Worm (Caenorhabditis elegans) whole organism, mixed stage, embryonic: Measurements from ENCODE around the gene alh-12.

Experiments
- M03D4.4 ChIP-seq: sonication (generic microtip); optimal IDR thresholded peaks from 2 replicates; lab custom pipeline; 2017; ENCODE audit warnings: mild to moderate bottlenecking, missing genetic modification characterization, missing compliant biosample characterization
- bed-3 ChIP-seq: fragments of 200-800 bp; sonication (Bioruptor generic); optimal IDR thresholded peaks from 3 replicates; lab custom pipeline; 2018; ENCODE audit warnings: mild to moderate bottlenecking, missing genetic modification characterization, moderate library complexity, missing compliant biosample characterization
- blmp-1 ChIP-seq: fragments of 150-350 bp; optimal IDR thresholded peaks from 2 replicates; lab custom pipeline; 2014; ENCODE audit warnings: missing biosample characterization, missing genetic modification characterization
- ceh-39 ChIP-seq: fragments of 150-350 bp; optimal IDR thresholded peaks from 2 replicates; lab custom pipeline; 2014; ENCODE audit warnings: missing biosample characterization, missing genetic modification characterization
- ceh-43 ChIP-seq: fragments of 200-800 bp; sonication (Bioruptor generic); optimal IDR thresholded peaks from 2 replicates; lab custom pipeline; 2018; ENCODE audit warnings: mild to moderate bottlenecking, missing genetic modification characterization, moderate library complexity, missing compliant biosample characterization
- ces-1 ChIP-seq: fragments of 150-350 bp; optimal IDR thresholded peaks from 2 replicates; lab custom pipeline; 2014; ENCODE audit warnings: missing biosample characterization, missing genetic modification reagents, missing genetic modification characterization
- cnd-1 ChIP-seq: fragments of 200-800 bp; sonication (Bioruptor generic); optimal IDR thresholded peaks from 2 replicates; lab custom pipeline; 2018; ENCODE audit warnings: mild to moderate bottlenecking, missing genetic modification characterization, missing compliant biosample characterization
- drap-1 ChIP-seq: fragments of 200-800 bp; sonication (Bioruptor generic); optimal IDR thresholded peaks from 3 replicates; lab custom pipeline; 2018; ENCODE audit warnings: mild to moderate bottlenecking, missing genetic modification characterization, missing compliant biosample characterization
- elt-1 ChIP-seq: sonication (generic microtip); optimal IDR thresholded peaks from 2 replicates; lab custom pipeline; 2017; ENCODE audit warnings: missing genetic modification characterization, mild to moderate bottlenecking, missing compliant biosample characterization, antibody characterized with exemption, moderate library complexity, borderline replicate concordance; ENCODE audit not compliant: insufficient read depth
- elt-3 ChIP-seq: fragments of 150-350 bp; optimal IDR thresholded peaks from 2 replicates; lab custom pipeline; 2014; ENCODE audit warnings: missing biosample characterization, missing genetic modification characterization
- flh-1 ChIP-seq: fragments of 200-800 bp; sonication (Bioruptor generic); optimal IDR thresholded peaks from 2 replicates; lab custom pipeline; 2018; ENCODE audit warnings: mild to moderate bottlenecking, missing genetic modification characterization, moderate library complexity, missing compliant biosample characterization
- ham-2 ChIP-seq: fragments of 200-800 bp; sonication (Bioruptor generic); optimal IDR thresholded peaks from 2 replicates; lab custom pipeline; 2018; ENCODE audit warnings: mild to moderate bottlenecking, missing genetic modification characterization, missing compliant biosample characterization
- hlh-1 ChIP-seq: fragments of 150-350 bp; optimal IDR thresholded peaks from 2 replicates; lab custom pipeline; 2014; ENCODE audit warnings: missing biosample characterization, missing genetic modification reagents, missing genetic modification characterization
- lin-13 ChIP-seq: fragments of 150-350 bp; optimal IDR thresholded peaks from 2 replicates; lab custom pipeline; 2014; ENCODE audit warnings: missing biosample characterization, missing genetic modification characterization
- lin-32 ChIP-seq: fragments of 200-800 bp; sonication (Bioruptor generic); optimal IDR thresholded peaks from 2 replicates; lab custom pipeline; 2018; ENCODE audit warnings: mild to moderate bottlenecking, missing genetic modification characterization, missing compliant biosample characterization
- lsy-2 ChIP-seq: fragments of 150-350 bp; optimal IDR thresholded peaks from 2 replicates; lab custom pipeline; 2014; ENCODE audit warnings: missing biosample characterization, missing genetic modification characterization
- mab-5 ChIP-seq: fragments of 150-350 bp; optimal IDR thresholded peaks from 2 replicates; lab custom pipeline; 2014; ENCODE audit warnings: missing biosample characterization, missing genetic modification characterization
- mep-1 ChIP-seq: fragments of 150-350 bp; optimal IDR thresholded peaks from 2 replicates; lab custom pipeline; 2017; ENCODE audit warnings: missing biosample characterization, missing genetic modification reagents, missing genetic modification characterization, inconsistent platforms
- mls-2 ChIP-seq: sonication (generic microtip); optimal IDR thresholded peaks from 2 replicates; lab custom pipeline; 2016; ENCODE audit warnings: mild to moderate bottlenecking, missing genetic modification characterization, moderate library complexity, missing compliant biosample characterization
- nhr-12 ChIP-seq: fragments of 150-350 bp; optimal IDR thresholded peaks from 2 replicates; lab custom pipeline; 2014; ENCODE audit warnings: missing biosample characterization, missing genetic modification characterization
- nhr-2 ChIP-seq: fragments of 150-350 bp; optimal IDR thresholded peaks from 2 replicates; lab custom pipeline; 2014; ENCODE audit warnings: missing biosample characterization, missing genetic modification characterization
- nhr-237 ChIP-seq: fragments of 150-350 bp; optimal IDR thresholded peaks from 2 replicates; lab custom pipeline; 2014; ENCODE audit warnings: missing biosample characterization, missing genetic modification characterization
- nhr-28 ChIP-seq: fragments of 150-350 bp; optimal IDR thresholded peaks from 2 replicates; lab custom pipeline; 2014; ENCODE audit warnings: missing biosample characterization, missing genetic modification characterization
- nhr-76 ChIP-seq: sonication (generic microtip); optimal IDR thresholded peaks from 2 replicates; lab custom pipeline; 2017; ENCODE audit warnings: missing biosample characterization, missing genetic modification characterization
- sptf-1 ChIP-seq: sonication (generic microtip); optimal IDR thresholded peaks from 2 replicates; lab custom pipeline; 2017; ENCODE audit warnings: mild to moderate bottlenecking, missing genetic modification characterization, moderate library complexity, missing compliant biosample characterization
- tbx-8 ChIP-seq: fragments of 200-800 bp; sonication (Bioruptor generic); optimal IDR thresholded peaks from 2 replicates; lab custom pipeline; 2018; ENCODE audit warnings: mild to moderate bottlenecking, missing genetic modification characterization, moderate library complexity, missing compliant biosample characterization
- unc-120 ChIP-seq: sonication (generic microtip); optimal IDR thresholded peaks from 2 replicates; lab custom pipeline; 2017; ENCODE audit warnings: missing genetic modification characterization, missing compliant biosample characterization; ENCODE audit not compliant: poor library complexity, severe bottlenecking
- unc-39 ChIP-seq: fragments of 150-350 bp; optimal IDR thresholded peaks from 2 replicates; lab custom pipeline; 2014; ENCODE audit warnings: missing biosample characterization, missing genetic modification characterization
- unc-62 ChIP-seq: fragments of 150-350 bp; optimal IDR thresholded peaks from 2 replicates; lab custom pipeline; 2014; ENCODE audit warnings: missing biosample characterization, missing genetic modification reagents, missing genetic modification characterization
- zip-8 ChIP-seq: fragments of 150-350 bp; optimal IDR thresholded peaks from 2 replicates; lab custom pipeline; 2014; ENCODE audit warnings: missing biosample characterization, missing genetic modification characterization
- ztf-11 ChIP-seq: fragments of 150-350 bp; optimal IDR thresholded peaks from 2 replicates; lab custom pipeline; 2014; ENCODE audit warnings: missing biosample characterization, missing genetic modification characterization

alh-12 gene

ce11 chrIII:7453653-7454124 is at the start of gene alh-12:
Gene alh-12, plus strand, starts transcription at chrIII:7454074.
- TF ChIP-seq unc-62 (GFP tag; lab: Kevin White, UChicago) (peak; percentile 58), ham-2 (no peak)

ce11 chrIII:7456640-7457039 is 2.8 kb downstream of the alh-12 start, which contains the start of gene Y69F12A.1:
Gene Y69F12A.1, plus strand, starts transcription at chrIII:7456940.
- no peak for TF ChIP-seq elt-1 (tag; lab: Kevin White, UChicago)
- TF ChIP-seq M03D4.4, result no peak
- TF ChIP-seq ham-2, result no peak
- TF ChIP-seq flh-1, result no peak
- TF ChIP-seq nhr-12, result no peak
- TF ChIP-seq nhr-2, result no peak
- TF ChIP-seq mls-2 (tag; lab: Kevin White, UChicago), result no peak
- no peak for TF ChIP-seq lin-13
- no peak for TF ChIP-seq ces-1
- TF ChIP-seq hlh-1 (tag; lab: Kevin White, UChicago), result no peak
- no peak for TF ChIP-seq nhr-28 (tag; lab: Kevin White, UChicago)
- TF ChIP-seq nhr-76, result no peak
- TF ChIP-seq tbx-8 (GFP tag; lab: Kevin White, UChicago), result no peak

- TF ChIP-seq drap-1 (no peak), ceh-39 (tag; lab: Kevin White, UChicago) (no peak), flh-1 (no peak), mls-2 (tag; lab: Kevin White, UChicago) (no peak), lin-32 (no peak), unc-39 (tag; lab: Kevin White, UChicago) (no peak), ces-1 (no peak), sptf-1 (tag; lab: Kevin White, UChicago) (no peak), lsy-2 (tag; lab: Kevin White, UChicago) (no peak), zip-8 (tag; lab: Kevin White, UChicago) (no peak), unc-120 (tag; lab: Kevin White, UChicago) (no peak), elt-3 (no peak), ceh-43 (GFP tag; lab: Kevin White, UChicago) (no peak), hlh-1 (tag; lab: Kevin White, UChicago) (no peak), elt-1 (tag; lab: Kevin White, UChicago) (no peak)
Measured at ce11 chrIII:7458846-7459365, 5.0 kb downstream of the alh-12 start, which contains the start of the genes fipr-19 and fipr-18. Gene fipr-19, minus strand, starts transcription at chrIII:7458946. Gene fipr-18, plus strand, starts transcription at chrIII:7459315.

DNA sequence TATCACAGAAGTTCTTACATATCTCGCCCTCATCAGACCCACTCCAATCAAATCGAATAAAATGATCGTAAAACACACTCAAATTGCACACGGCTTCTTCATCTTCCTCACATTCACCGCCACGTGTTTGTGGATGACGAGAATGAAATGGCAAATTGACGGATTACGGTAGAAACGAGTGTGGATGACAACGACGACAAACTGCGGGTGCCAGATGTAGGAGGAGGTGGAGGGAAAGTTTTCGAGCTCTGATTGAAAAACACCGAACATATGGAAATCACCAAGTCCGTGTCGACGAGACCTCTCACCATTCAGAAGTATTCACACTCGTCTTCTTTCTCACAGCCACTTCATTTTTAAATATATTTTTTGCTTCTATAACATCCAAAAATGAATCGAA is 6.1 kb downstream of the alh-12 start, which contains the start of gene mls-1:
Gene mls-1, plus strand, starts transcription at position 324 of the 400 bp plus-strand sequence.
- TF ChIP-seq unc-39 (tag; lab: Kevin White, UChicago) (no peak), M03D4.4 (no peak), flh-1 (no peak), tbx-8 (GFP tag; lab: Kevin White, UChicago) (no peak), nhr-237 (tag; lab: Kevin White, UChicago) (no peak), nhr-2 (no peak), ztf-11 (no peak), sptf-1 (tag; lab: Kevin White, UChicago) (no peak), lsy-2 (tag; lab: Kevin White, UChicago) (no peak), nhr-12 (no peak), mep-1 (tag; lab: Kevin White, UChicago) (no peak), elt-1 (tag; lab: Kevin White, UChicago) (no peak), blmp-1 (tag; lab: Kevin White, UChicago) (no peak), mab-5 (tag; lab: Kevin White, UChicago) (no peak), ham-2 (no peak), ceh-43 (GFP tag; lab: Kevin White, UChicago) (no peak)

- no peak for TF ChIP-seq cnd-1 (tag; lab: Kevin White, UChicago)
- no peak for TF ChIP-seq M03D4.4
- TF ChIP-seq blmp-1 (tag; lab: Kevin White, UChicago), result no peak
- TF ChIP-seq bed-3 (GFP tag; lab: Kevin White, UChicago), result no peak
- no peak for TF ChIP-seq lin-32
- TF ChIP-seq sptf-1 (tag; lab: Kevin White, UChicago), result no peak
- no peak for TF ChIP-seq unc-120 (tag; lab: Kevin White, UChicago)
- TF ChIP-seq ham-2, result no peak
- TF ChIP-seq ceh-39 (tag; lab: Kevin White, UChicago), result no peak
Measured at ce11 chrIII:7462295-7462694, 8.4 kb downstream of the alh-12 start, which contains the start of gene fipr-20. Gene fipr-20, minus strand, starts transcription at chrIII:7462395.
